Fruit fly (Drosophila melanogaster) whole organism, embryonic: Measurements from ENCODE around the gene Sidpn.

ENCODE experiments used
- Ada2b ChIP-seq: fragments of 200-800 bp; sonication (Bioruptor generic); IDR thresholded peaks from 2 replicates; pipeline ENCODE4 v1.3.6; 2022; ENCODE audit warnings: missing biosample characterization, missing genetic modification characterization
- Atf6 ChIP-seq: fragments of 200-800 bp; sonication (Bioruptor generic); IDR thresholded peaks from 2 replicates; pipeline ENCODE4 v1.3.6; 2022; ENCODE audit warnings: missing biosample characterization, missing genetic modification characterization
- BtbVII ChIP-seq: fragments of 200-800 bp; sonication (Bioruptor generic); optimal IDR thresholded peaks from 3 replicates; lab custom pipeline; 2017; ENCODE audit warnings: missing biosample characterization, mild to moderate bottlenecking, missing genetic modification characterization
- CG10274 ChIP-seq: fragments of 200-800 bp; sonication (Bioruptor generic); optimal IDR thresholded peaks from 3 replicates; lab custom pipeline; 2017; ENCODE audit warnings: missing biosample characterization, mild to moderate bottlenecking, missing genetic modification characterization
- CG13894 ChIP-seq: fragments of 200-800 bp; sonication (Bioruptor generic); optimal IDR thresholded peaks from 3 replicates; lab custom pipeline; 2018; ENCODE audit warnings: missing biosample characterization, mild to moderate bottlenecking, missing genetic modification characterization, moderate library complexity
- CG15011 ChIP-seq: fragments of 200-800 bp; sonication (Bioruptor generic); optimal IDR thresholded peaks from 3 replicates; lab custom pipeline; 2018; ENCODE audit warnings: missing biosample characterization, mild to moderate bottlenecking, missing genetic modification characterization
- CG15073 ChIP-seq: fragments of 200-800 bp; sonication (Bioruptor generic); optimal IDR thresholded peaks from 2 replicates; lab custom pipeline; 2016; ENCODE audit warnings: missing biosample characterization, missing genetic modification characterization
- CG1647 ChIP-seq: fragments of 200-800 bp; sonication (Bioruptor generic); optimal IDR thresholded peaks from 3 replicates; lab custom pipeline; 2016; ENCODE audit warnings: missing biosample characterization, missing genetic modification characterization
- CG17361 ChIP-seq: fragments of 200-800 bp; sonication (Bioruptor generic); IDR thresholded peaks from 3 replicates; pipeline ENCODE4 v1.3.6; 2022; ENCODE audit warnings: missing biosample characterization, missing genetic modification characterization
- CG17912 ChIP-seq: fragments of 200-800 bp; sonication (Bioruptor generic); optimal IDR thresholded peaks from 2 replicates; lab custom pipeline; 2018; ENCODE audit warnings: missing biosample characterization, mild to moderate bottlenecking, missing genetic modification characterization
- CG2129 ChIP-seq: fragments of 200-800 bp; sonication (Bioruptor generic); IDR thresholded peaks from 2 replicates; pipeline ENCODE4 v1.3.6; 2022; ENCODE audit warnings: missing biosample characterization, missing genetic modification characterization; ENCODE audit not compliant: partially characterized antibody
- CG2199 ChIP-seq: fragments of 200-800 bp; sonication (Bioruptor generic); IDR thresholded peaks from 3 replicates; pipeline ENCODE4 v1.3.6; 2022; ENCODE audit warnings: missing biosample characterization, missing genetic modification characterization
- CG34422 ChIP-seq: fragments of 200-800 bp; sonication (Bioruptor generic); IDR thresholded peaks from 3 replicates; pipeline ENCODE4 v1.3.6; 2022; ENCODE audit warnings: missing biosample characterization, missing genetic modification characterization
- CG4360 ChIP-seq: fragments of 200-800 bp; sonication (Bioruptor generic); IDR thresholded peaks from 2 replicates; pipeline ENCODE4 v1.3.6; 2022; ENCODE audit warnings: missing biosample characterization, missing genetic modification characterization
- CG5180 ChIP-seq: fragments of 200-800 bp; sonication (Bioruptor generic); optimal IDR thresholded peaks from 3 replicates; lab custom pipeline; 2017; ENCODE audit warnings: missing biosample characterization, missing genetic modification characterization, mild to moderate bottlenecking, moderate library complexity, missing genetic modification reagents
- CG7839 ChIP-seq: fragments of 200-800 bp; sonication (Bioruptor generic); optimal IDR thresholded peaks from 3 replicates; lab custom pipeline; 2018; ENCODE audit warnings: missing biosample characterization, mild to moderate bottlenecking, missing genetic modification characterization, moderate library complexity
- CG9215 ChIP-seq: fragments of 200-800 bp; sonication (Bioruptor generic); IDR thresholded peaks from 2 replicates; pipeline ENCODE4 v1.3.6; 2022; ENCODE audit warnings: missing biosample characterization, missing genetic modification characterization
- CG9797 ChIP-seq: fragments of 200-800 bp; sonication (Bioruptor generic); optimal IDR thresholded peaks from 3 replicates; lab custom pipeline; 2018; ENCODE audit warnings: missing biosample characterization, mild to moderate bottlenecking, missing genetic modification characterization
- CHES-1-like ChIP-seq: fragments of 200-800 bp; sonication (Bioruptor generic); optimal IDR thresholded peaks from 2 replicates; lab custom pipeline; 2016; ENCODE audit warnings: missing biosample characterization, missing genetic modification characterization
- Doc3 ChIP-seq: fragments of 200-800 bp; sonication (Bioruptor generic); IDR thresholded peaks from 3 replicates; pipeline ENCODE4 v1.3.6; 2022; ENCODE audit warnings: missing biosample characterization, missing genetic modification characterization; ENCODE audit not compliant: partially characterized antibody
- Fer1 ChIP-seq: fragments of 200-800 bp; sonication (Bioruptor generic); optimal IDR thresholded peaks from 2 replicates; lab custom pipeline; 2017; ENCODE audit warnings: missing biosample characterization, mild to moderate bottlenecking, missing genetic modification characterization
- HmgZ ChIP-seq: fragments of 200-800 bp; sonication (Bioruptor generic); optimal IDR thresholded peaks from 2 replicates; lab custom pipeline; 2018; ENCODE audit warnings: missing biosample characterization, mild to moderate bottlenecking, missing genetic modification characterization
- Jarid2 ChIP-seq: fragments of 200-800 bp; sonication (Bioruptor generic); optimal IDR thresholded peaks from 3 replicates; lab custom pipeline; 2017; ENCODE audit warnings: mild to moderate bottlenecking, missing biosample characterization, missing genetic modification reagents, missing genetic modification characterization
- Lim3 ChIP-seq: fragments of 200-800 bp; sonication (Bioruptor generic); IDR thresholded peaks from 2 replicates; pipeline ENCODE4 v1.3.6; 2022; ENCODE audit warnings: missing biosample characterization, missing genetic modification characterization
- Mrtf ChIP-seq: fragments of 200-800 bp; sonication (Bioruptor generic); IDR thresholded peaks from 3 replicates; pipeline ENCODE4 v1.3.6; 2022; ENCODE audit warnings: missing biosample characterization, missing genetic modification characterization
- Sox100B ChIP-seq: fragments of 200-800 bp; sonication (Bioruptor generic); optimal IDR thresholded peaks from 3 replicates; lab custom pipeline; 2018; ENCODE audit warnings: missing biosample characterization, mild to moderate bottlenecking, missing genetic modification characterization
- Ssrp ChIP-seq: fragments of 200-800 bp; sonication (Bioruptor generic); optimal IDR thresholded peaks from 2 replicates; lab custom pipeline; 2018; ENCODE audit warnings: missing biosample characterization, mild to moderate bottlenecking, missing genetic modification characterization, moderate library complexity
- TFAM ChIP-seq: fragments of 200-800 bp; sonication (Bioruptor generic); optimal IDR thresholded peaks from 2 replicates; lab custom pipeline; 2017; ENCODE audit warnings: missing biosample characterization, missing genetic modification characterization, inconsistent platforms
- Trl ChIP-seq, 3 experiments: fragments of >200 bp in 2 of 3; fragments of 200-800 bp in 1 of 3; sonication (Bioruptor generic) in 1 of 3; optimal IDR thresholded peaks; 2 replicates in 1 of 3; 3 replicates in 2 of 3; lab custom pipeline; 2016 to 2017; ENCODE audit warnings: missing biosample characterization in 1 of 3, missing genetic modification characterization in 1 of 3
- ash1 ChIP-seq: fragments of 200-800 bp; sonication (Bioruptor generic); optimal IDR thresholded peaks from 2 replicates; lab custom pipeline; 2018; ENCODE audit warnings: missing biosample characterization, mild to moderate bottlenecking, missing genetic modification characterization
- bab2 ChIP-seq: fragments of 200-800 bp; sonication (Bioruptor generic); optimal IDR thresholded peaks from 2 replicates; lab custom pipeline; 2016; ENCODE audit warnings: missing biosample characterization, missing genetic modification characterization
- bbx ChIP-seq: fragments of 200-800 bp; sonication (Bioruptor generic); IDR thresholded peaks from 2 replicates; pipeline ENCODE4 v1.3.6; 2022; ENCODE audit warnings: missing biosample characterization, missing genetic modification characterization; ENCODE audit not compliant: partially characterized antibody
- corto ChIP-seq: fragments of 200-800 bp; sonication (Bioruptor generic); optimal IDR thresholded peaks from 2 replicates; lab custom pipeline; 2016; ENCODE audit warnings: missing biosample characterization, mild to moderate bottlenecking, missing genetic modification characterization, moderate library complexity
- croc ChIP-seq: fragments of 200-800 bp; sonication (Bioruptor generic); conservative IDR thresholded peaks from 3 replicates; pipeline ENCODE4 v1.3.6; 2022; ENCODE audit warnings: missing biosample characterization, missing genetic modification characterization
- dmrt99B ChIP-seq: fragments of 200-800 bp; sonication (Bioruptor generic); optimal IDR thresholded peaks from 2 replicates; lab custom pipeline; 2018; ENCODE audit warnings: missing biosample characterization, mild to moderate bottlenecking, missing genetic modification characterization, moderate library complexity
- eve ChIP-seq, 2 experiments: fragments of >200 bp; optimal IDR thresholded peaks; 2 replicates each; lab custom pipeline; 2017; ENCODE audit warnings: missing biosample characterization in 2 of 2, missing genetic modification characterization in 2 of 2
- fd96Cb ChIP-seq: fragments of 200-800 bp; sonication (Bioruptor generic); optimal IDR thresholded peaks from 2 replicates; lab custom pipeline; 2018; ENCODE audit warnings: missing biosample characterization, mild to moderate bottlenecking, missing genetic modification characterization, moderate library complexity
- gem ChIP-seq: fragments of 200-800 bp; sonication (Bioruptor generic); optimal IDR thresholded peaks from 2 replicates; lab custom pipeline; 2019; ENCODE audit warnings: missing biosample characterization, mild to moderate bottlenecking, missing genetic modification characterization, moderate library complexity
- grn ChIP-seq: fragments of 200-800 bp; sonication (Bioruptor generic); optimal IDR thresholded peaks from 3 replicates; lab custom pipeline; 2017; ENCODE audit warnings: missing biosample characterization, missing genetic modification characterization
- inv ChIP-seq: fragments of 200-800 bp; sonication (Bioruptor generic); IDR thresholded peaks from 2 replicates; pipeline ENCODE4 v1.3.6; 2022; ENCODE audit warnings: missing biosample characterization, missing genetic modification characterization; ENCODE audit not compliant: partially characterized antibody
- kah ChIP-seq: fragments of 200-800 bp; sonication (Bioruptor generic); optimal IDR thresholded peaks from 2 replicates; lab custom pipeline; 2018; ENCODE audit warnings: missing biosample characterization, mild to moderate bottlenecking, missing genetic modification characterization
- kni ChIP-seq: fragments of 200-800 bp; sonication (Bioruptor generic); optimal IDR thresholded peaks from 3 replicates; lab custom pipeline; 2017; ENCODE audit warnings: mild to moderate bottlenecking, missing biosample characterization, missing genetic modification reagents, missing genetic modification characterization
- ranshi ChIP-seq: fragments of 200-800 bp; sonication (Bioruptor generic); IDR thresholded peaks from 2 replicates; pipeline ENCODE4 v1.3.6; 2022; ENCODE audit warnings: missing biosample characterization, missing genetic modification characterization
- schlank ChIP-seq: fragments of 200-800 bp; sonication (Bioruptor generic); optimal IDR thresholded peaks from 2 replicates; lab custom pipeline; 2018; ENCODE audit warnings: missing biosample characterization, mild to moderate bottlenecking, missing genetic modification characterization
- tin ChIP-seq: fragments of 200-800 bp; sonication (Bioruptor generic); optimal IDR thresholded peaks from 3 replicates; lab custom pipeline; 2016; ENCODE audit warnings: missing biosample characterization, missing genetic modification characterization
- tio ChIP-seq: fragments of 200-800 bp; sonication (Bioruptor generic); optimal IDR thresholded peaks from 2 replicates; lab custom pipeline; 2017; ENCODE audit warnings: missing biosample characterization, missing genetic modification characterization, inconsistent platforms
- trh ChIP-seq: fragments of 200-800 bp; sonication (Bioruptor generic); optimal IDR thresholded peaks from 2 replicates; lab custom pipeline; 2016; ENCODE audit warnings: missing biosample characterization, missing genetic modification characterization
- vnd ChIP-seq: fragments of 200-800 bp; sonication (Bioruptor generic); IDR thresholded peaks from 3 replicates; pipeline ENCODE4 v1.3.6; 2022; ENCODE audit warnings: missing biosample characterization, missing genetic modification characterization; ENCODE audit not compliant: partially characterized antibody
- zen2 ChIP-seq: fragments of 200-800 bp; sonication (Bioruptor generic); IDR thresholded peaks from 3 replicates; pipeline ENCODE4 v1.3.6; 2022; ENCODE audit warnings: missing biosample characterization, missing genetic modification characterization; ENCODE audit not compliant: partially characterized antibody

The Sidpn gene

dm6 chr2L:19009130-19009529 lies 18.4 kb upstream of the Sidpn start, which contains the start of gene RpL30 (continued):
- TF ChIP-seq CG15073, result no peak
- peak; percentile 21 for TF ChIP-seq Ssrp (tag; lab: Kevin White, UChicago)
- peak; percentile 79 for TF ChIP-seq CG10274 (GFP tag; lab: Kevin White, UChicago)
- peak; percentile 63 for TF ChIP-seq bbx (GFP tag; lab: Robert Waterston, UW)
- peak; percentile 66; the same call in 2 of the 3 replicates for TF ChIP-seq croc (GFP tag; lab: Robert Waterston, UW)
- TF ChIP-seq trh (GFP tag; lab: Kevin White, UChicago), result peak; percentile 80
- TF ChIP-seq kni (GFP tag; lab: Kevin White, UChicago), result peak; percentile 89
- peak; percentile 95 for TF ChIP-seq CG17912
- TF ChIP-seq CG2199 (GFP tag; lab: Robert Waterston, UW), result peak; percentile 86
- peak; percentile 95 for TF ChIP-seq ash1
- TF ChIP-seq Fer1 (GFP tag; lab: Kevin White, UChicago), result peak; percentile 97
- TF ChIP-seq Trl (optimal IDR thresholded peaks at IDR 0.05; lab: Kevin White, UChicago), result peak in 1 of 2 experiments; percentile 12
- TF ChIP-seq Trl (GFP tag; optimal IDR thresholded peaks at IDR 0.05; lab: Kevin White, UChicago), result peak; percentile 94
- TF ChIP-seq Ada2b (GFP tag; lab: Robert Waterston, UW), result peak; percentile 69
- TF ChIP-seq grn (GFP tag; lab: Kevin White, UChicago), result peak; percentile 90
- TF ChIP-seq dmrt99B (tag; lab: Kevin White, UChicago), result peak; percentile 76
- TF ChIP-seq Atf6 (GFP tag; lab: Robert Waterston, UW), result peak; percentile 91
- peak; percentile 80 for TF ChIP-seq tin (GFP tag; lab: Kevin White, UChicago)
- peak; percentile 89 for TF ChIP-seq ranshi (GFP tag; lab: Robert Waterston, UW)
- TF ChIP-seq corto (GFP tag; lab: Kevin White, UChicago), result no peak
- TF ChIP-seq Mrtf, result peak; percentile 57; the same call in 2 of the 3 replicates
- peak; percentile 69 for TF ChIP-seq TFAM (GFP tag; lab: Kevin White, UChicago)
- no peak for TF ChIP-seq zen2
- TF ChIP-seq CG1647 (GFP tag; lab: Kevin White, UChicago), result peak; percentile 84
- peak; percentile 51 for TF ChIP-seq fd96Cb (tag; lab: Kevin White, UChicago)
- peak; percentile 70 for TF ChIP-seq CG5180 (GFP tag; lab: Kevin White, UChicago)
- TF ChIP-seq Sox100B (GFP tag; lab: Kevin White, UChicago), result peak; percentile 75
- peak; percentile 78 for TF ChIP-seq CG17361 (GFP tag; lab: Robert Waterston, UW)
- TF ChIP-seq CG9215 (GFP tag; lab: Robert Waterston, UW), result peak; percentile 60
- TF ChIP-seq CHES-1-like (GFP tag; lab: Kevin White, UChicago), result peak; percentile 96
- TF ChIP-seq CG4360 (GFP tag; lab: Robert Waterston, UW), result peak; percentile 70
- TF ChIP-seq CG7839 (tag; lab: Kevin White, UChicago), result peak; percentile 85
- TF ChIP-seq tio, result peak; percentile 61
- peak; percentile 95 for TF ChIP-seq BtbVII (GFP tag; lab: Kevin White, UChicago)
- TF ChIP-seq CG34422 (GFP tag; lab: Robert Waterston, UW), result peak; percentile 90
- TF ChIP-seq CG2129 (GFP tag; lab: Robert Waterston, UW), result no peak
- peak; percentile 88 for TF ChIP-seq kah (GFP tag; lab: Kevin White, UChicago)
- no peak for TF ChIP-seq Lim3 (GFP tag; lab: Robert Waterston, UW)
- TF ChIP-seq bab2, result peak; percentile 69
- peak; percentile 26; the same call in 1 of the 3 replicates for TF ChIP-seq Doc3 (GFP tag; lab: Robert Waterston, UW)
- no peak for TF ChIP-seq vnd (GFP tag; lab: Robert Waterston, UW)
- TF ChIP-seq CG15011 (GFP tag; lab: Kevin White, UChicago), result peak; percentile 89
- TF ChIP-seq HmgZ (tag; lab: Kevin White, UChicago), result peak; percentile 97
- peak; percentile 33; the same call in 1 of the 2 replicates for TF ChIP-seq inv (GFP tag; lab: Robert Waterston, UW)
- peak; percentile 75 for TF ChIP-seq gem (tag; lab: Kevin White, UChicago)
- no peak for TF ChIP-seq eve (GFP tag; optimal IDR thresholded peaks at IDR 0.05; lab: Kevin White, UChicago)
- peak; percentile 100 for TF ChIP-seq CG9797 (GFP tag; lab: Kevin White, UChicago)
- TF ChIP-seq CG13894 (tag; lab: Kevin White, UChicago), result peak; percentile 92
- peak; percentile 85 for TF ChIP-seq Jarid2
- peak; percentile 92 for TF ChIP-seq schlank (tag; lab: Kevin White, UChicago)
